Worm (Caenorhabditis elegans): ENCODE data around the gene C02G6.3.
A peak's percentile ranks its signal among the peaks of the same experiment; 100 is the strongest.

C02G6.3 gene

ce11 chrV:5916862-5917261 is 36.7 kb downstream of the C02G6.3 start:
- no peak for TF ChIP-seq tbx-8 (GFP tag; optimal IDR thresholded peaks at IDR 0.05)
- no peak for TF ChIP-seq bed-3 (GFP tag; optimal IDR thresholded peaks at IDR 0.05)
- no peak for TF ChIP-seq nhr-76 (tag; optimal IDR thresholded peaks at IDR 0.05)
- TF ChIP-seq ham-2 (GFP tag; optimal IDR thresholded peaks at IDR 0.05), result no peak
- TF ChIP-seq unc-62 (GFP tag; optimal IDR thresholded peaks at IDR 0.05), result no peak
- no peak for TF ChIP-seq nhr-237 (tag; optimal IDR thresholded peaks at IDR 0.05)
- TF ChIP-seq sem-2 (GFP tag; optimal IDR thresholded peaks at IDR 0.05), result no peak
- no peak for TF ChIP-seq nhr-12 (tag; optimal IDR thresholded peaks at IDR 0.05)
- TF ChIP-seq elt-1 (tag; optimal IDR thresholded peaks at IDR 0.05; ENCODE audit: borderline replicate concordance, insufficient read depth), result no peak
- TF ChIP-seq elt-3 (tag; optimal IDR thresholded peaks at IDR 0.05), result no peak
- no peak for TF ChIP-seq zip-8 (tag; optimal IDR thresholded peaks at IDR 0.05)
- no peak for TF ChIP-seq ces-1 (GFP tag; optimal IDR thresholded peaks at IDR 0.05)
- TF ChIP-seq ztf-11 (tag; optimal IDR thresholded peaks at IDR 0.05), result no peak
- TF ChIP-seq ceh-43 (GFP tag; optimal IDR thresholded peaks at IDR 0.05), result no peak

ce11 chrV:5917707-5918106 is 37.5 kb downstream of the C02G6.3 start, which contains the start of gene lrpr-1:
lrpr-1 (minus strand) TSS chrV:5917891.
- TF ChIP-seq nhr-237 (tag; optimal IDR thresholded peaks at IDR 0.05) (peak; percentile 15), mep-1 (tag; optimal IDR thresholded peaks at IDR 0.05) (peak; percentile 30), mls-2 (tag; optimal IDR thresholded peaks at IDR 0.05) (no peak)

- TF ChIP-seq mab-5 (tag; optimal IDR thresholded peaks at IDR 0.05), result no peak
- TF ChIP-seq flh-1 (GFP tag; optimal IDR thresholded peaks at IDR 0.05), result no peak
- no peak for TF ChIP-seq ztf-11 (tag; optimal IDR thresholded peaks at IDR 0.05)
Measured at ce11 chrV:5919887-5920286, 39.7 kb downstream of the C02G6.3 start, which contains the start of gene C04E6.12. C04E6.12 (minus strand) TSS chrV:5919987.

ce11 chrV:5921761-5922160 is 41.6 kb downstream of the C02G6.3 start:
- TF ChIP-seq zip-8 (tag; optimal IDR thresholded peaks at IDR 0.05) (no peak), lin-32 (GFP tag; optimal IDR thresholded peaks at IDR 0.05) (no peak), bed-3 (GFP tag; optimal IDR thresholded peaks at IDR 0.05) (no peak), sptf-1 (tag; optimal IDR thresholded peaks at IDR 0.05) (no peak), lsy-2 (tag; optimal IDR thresholded peaks at IDR 0.05) (no peak), ces-1 (GFP tag; optimal IDR thresholded peaks at IDR 0.05) (no peak), nhr-76 (tag; optimal IDR thresholded peaks at IDR 0.05) (no peak), unc-120 (tag; optimal IDR thresholded peaks at IDR 0.05; ENCODE audit: poor library complexity, severe bottlenecking) (no peak), snpc-4 (tag; optimal IDR thresholded peaks at IDR 0.05) (no peak), unc-39 (tag; optimal IDR thresholded peaks at IDR 0.05) (no peak), nhr-28 (tag; optimal IDR thresholded peaks at IDR 0.05) (no peak), nhr-12 (tag; optimal IDR thresholded peaks at IDR 0.05) (no peak), elt-3 (tag; optimal IDR thresholded peaks at IDR 0.05) (no peak), sem-2 (GFP tag; optimal IDR thresholded peaks at IDR 0.05) (no peak), unc-62 (GFP tag; optimal IDR thresholded peaks at IDR 0.05) (no peak), ceh-43 (GFP tag; optimal IDR thresholded peaks at IDR 0.05) (no peak), nhr-237 (tag; optimal IDR thresholded peaks at IDR 0.05) (no peak), ztf-11 (tag; optimal IDR thresholded peaks at IDR 0.05) (no peak)

- TF ChIP-seq sptf-1 (tag; optimal IDR thresholded peaks at IDR 0.05) (no peak), drap-1 (GFP tag; optimal IDR thresholded peaks at IDR 0.05) (no peak), nhr-28 (tag; optimal IDR thresholded peaks at IDR 0.05) (no peak)
Measured at ce11 chrV:5922236-5922635, 42.1 kb downstream of the C02G6.3 start, which contains the start of gene srsx-18. srsx-18 (plus strand) TSS chrV:5922536.

- no peak for TF ChIP-seq elt-1 (tag; optimal IDR thresholded peaks at IDR 0.05; ENCODE audit: borderline replicate concordance, insufficient read depth)
- no peak for TF ChIP-seq ham-2 (GFP tag; optimal IDR thresholded peaks at IDR 0.05)
- no peak for TF ChIP-seq sem-2 (GFP tag; optimal IDR thresholded peaks at IDR 0.05)
- TF ChIP-seq ceh-39 (tag; optimal IDR thresholded peaks at IDR 0.05), result no peak
- no peak for TF ChIP-seq pha-4 (tag; optimal IDR thresholded peaks at IDR 0.05)
- TF ChIP-seq ztf-11 (tag; optimal IDR thresholded peaks at IDR 0.05), result no peak
- TF ChIP-seq unc-120 (tag; optimal IDR thresholded peaks at IDR 0.05; ENCODE audit: poor library complexity, severe bottlenecking), result no peak
- TF ChIP-seq tbx-8 (GFP tag; optimal IDR thresholded peaks at IDR 0.05), result no peak
- TF ChIP-seq unc-39 (tag; optimal IDR thresholded peaks at IDR 0.05), result no peak
- no peak for TF ChIP-seq unc-62 (GFP tag; optimal IDR thresholded peaks at IDR 0.05)
- no peak for TF ChIP-seq nhr-237 (tag; optimal IDR thresholded peaks at IDR 0.05)
- TF ChIP-seq bed-3 (GFP tag; optimal IDR thresholded peaks at IDR 0.05), result no peak
- no peak for TF ChIP-seq M03D4.4 (tag; optimal IDR thresholded peaks at IDR 0.05)
- TF ChIP-seq nhr-12 (tag; optimal IDR thresholded peaks at IDR 0.05), result no peak
- no peak for TF ChIP-seq nhr-2 (tag; optimal IDR thresholded peaks at IDR 0.05)
- TF ChIP-seq lin-13 (tag; optimal IDR thresholded peaks at IDR 0.05), result no peak
- no peak for TF ChIP-seq zip-8 (tag; optimal IDR thresholded peaks at IDR 0.05)
Measured at ce11 chrV:5927347-5927746, 47.2 kb downstream of the C02G6.3 start, which contains the start of gene srsx-17. srsx-17 (plus strand) TSS chrV:5927647.
